Fruit fly (Drosophila melanogaster) whole organism, embryonic: ENCODE data around the gene Nin.

Experiments
- Asciz ChIP-seq: fragments of 200-800 bp; sonication (Bioruptor generic); optimal IDR thresholded peaks from 2 replicates; lab custom pipeline; 2017; ENCODE audit warnings: missing biosample characterization, mild to moderate bottlenecking, missing genetic modification characterization, missing genetic modification reagents
- Bgb ChIP-seq: fragments of 200-800 bp; sonication (Bioruptor generic); IDR thresholded peaks from 2 replicates; pipeline ENCODE4 v1.3.6; 2022; ENCODE audit warnings: missing biosample characterization, missing genetic modification characterization; ENCODE audit not compliant: partially characterized antibody
- C15 ChIP-seq: fragments of 200-800 bp; sonication (Bioruptor generic); IDR thresholded peaks from 3 replicates; pipeline ENCODE4 v1.3.6; 2022; ENCODE audit warnings: missing biosample characterization, missing genetic modification characterization
- CG11504 ChIP-seq: fragments of 200-800 bp; sonication (Bioruptor generic); optimal IDR thresholded peaks from 3 replicates; lab custom pipeline; 2019; ENCODE audit warnings: missing biosample characterization, mild to moderate bottlenecking, missing genetic modification characterization, moderate library complexity
- CG11696 ChIP-seq: fragments of 200-800 bp; sonication (Bioruptor generic); IDR thresholded peaks from 2 replicates; pipeline ENCODE4 v1.3.6; 2022; ENCODE audit warnings: missing biosample characterization, missing genetic modification characterization
- CG13624 ChIP-seq: fragments of 200-800 bp; sonication (Bioruptor generic); optimal IDR thresholded peaks from 2 replicates; lab custom pipeline; 2016; ENCODE audit warnings: missing biosample characterization, missing genetic modification characterization
- CG13894 ChIP-seq: fragments of 200-800 bp; sonication (Bioruptor generic); optimal IDR thresholded peaks from 3 replicates; lab custom pipeline; 2018; ENCODE audit warnings: missing biosample characterization, mild to moderate bottlenecking, missing genetic modification characterization, moderate library complexity
- CG15479 ChIP-seq: fragments of 200-800 bp; sonication (Bioruptor generic); optimal IDR thresholded peaks from 3 replicates; lab custom pipeline; 2019; ENCODE audit warnings: missing biosample characterization, mild to moderate bottlenecking, missing genetic modification characterization, moderate library complexity
- CG15601 ChIP-seq: fragments of 200-800 bp; sonication (Bioruptor generic); optimal IDR thresholded peaks from 3 replicates; lab custom pipeline; 2019; ENCODE audit warnings: missing biosample characterization, mild to moderate bottlenecking, missing genetic modification characterization, moderate library complexity
- CG15696 ChIP-seq: fragments of 200-800 bp; sonication (Bioruptor generic); optimal IDR thresholded peaks from 2 replicates; lab custom pipeline; 2019; ENCODE audit warnings: missing biosample characterization, mild to moderate bottlenecking, missing genetic modification characterization, moderate library complexity
- CG1603 ChIP-seq: fragments of 200-800 bp; sonication (Bioruptor generic); optimal IDR thresholded peaks from 2 replicates; lab custom pipeline; 2019; ENCODE audit warnings: missing biosample characterization, mild to moderate bottlenecking, missing genetic modification characterization, moderate library complexity
- CG16779 ChIP-seq: fragments of 200-800 bp; sonication (Bioruptor generic); IDR thresholded peaks from 2 replicates; pipeline ENCODE4 v1.3.6; 2022; ENCODE audit warnings: missing biosample characterization, missing genetic modification characterization
- CG17802 ChIP-seq: fragments of 200-800 bp; sonication (Bioruptor generic); optimal IDR thresholded peaks from 2 replicates; lab custom pipeline; 2018; ENCODE audit warnings: missing biosample characterization, mild to moderate bottlenecking, missing genetic modification characterization, moderate library complexity
- CG18599 ChIP-seq: fragments of 200-800 bp; sonication (Bioruptor generic); optimal IDR thresholded peaks from 3 replicates; lab custom pipeline; 2017; ENCODE audit warnings: missing biosample characterization, missing genetic modification characterization, mild to moderate bottlenecking, moderate library complexity, missing genetic modification reagents
- CG18619 ChIP-seq: fragments of 200-800 bp; sonication (Bioruptor generic); optimal IDR thresholded peaks from 3 replicates; lab custom pipeline; 2017; ENCODE audit warnings: missing biosample characterization, mild to moderate bottlenecking, missing genetic modification characterization
- CG2889 ChIP-seq: fragments of 200-800 bp; sonication (Bioruptor generic); IDR thresholded peaks from 3 replicates; pipeline ENCODE4 v1.3.6; 2022; ENCODE audit warnings: missing biosample characterization, missing genetic modification characterization
- CG32772 ChIP-seq: fragments of 200-800 bp; sonication (Bioruptor generic); IDR thresholded peaks from 2 replicates; pipeline ENCODE4 v1.3.6; 2022; ENCODE audit warnings: missing biosample characterization, missing genetic modification characterization
- CG4328 ChIP-seq: fragments of 200-800 bp; sonication (Bioruptor generic); optimal IDR thresholded peaks from 3 replicates; lab custom pipeline; 2017; ENCODE audit warnings: missing biosample characterization, missing genetic modification reagents, missing genetic modification characterization
- CG4617 ChIP-seq: fragments of 200-800 bp; sonication (Bioruptor generic); optimal IDR thresholded peaks from 3 replicates; lab custom pipeline; 2016; ENCODE audit warnings: missing biosample characterization, missing genetic modification characterization, borderline replicate concordance
- CG4730 ChIP-seq: fragments of 200-800 bp; sonication (Bioruptor generic); IDR thresholded peaks from 2 replicates; pipeline ENCODE4 v1.3.6; 2022; ENCODE audit warnings: missing biosample characterization, missing genetic modification characterization
- CG6791 ChIP-seq: fragments of 200-800 bp; sonication (Bioruptor generic); IDR thresholded peaks from 3 replicates; pipeline ENCODE4 v1.3.6; 2022; ENCODE audit warnings: missing biosample characterization, missing genetic modification characterization; ENCODE audit not compliant: partially characterized antibody
- CG7357 ChIP-seq: fragments of 200-800 bp; sonication (Bioruptor generic); IDR thresholded peaks from 3 replicates; pipeline ENCODE4 v1.3.6; 2022; ENCODE audit warnings: missing biosample characterization, missing genetic modification characterization
- CG7372 ChIP-seq: fragments of 200-800 bp; sonication (Bioruptor generic); IDR thresholded peaks from 2 replicates; pipeline ENCODE4 v1.3.6; 2022; ENCODE audit warnings: missing biosample characterization, missing genetic modification characterization
- CG8281 ChIP-seq: fragments of 200-800 bp; sonication (Bioruptor generic); optimal IDR thresholded peaks from 2 replicates; lab custom pipeline; 2018; ENCODE audit warnings: missing biosample characterization, mild to moderate bottlenecking, missing genetic modification characterization, moderate library complexity
- CrebB ChIP-seq: fragments of 200-800 bp; sonication (Bioruptor generic); optimal IDR thresholded peaks from 3 replicates; lab custom pipeline; 2018; ENCODE audit warnings: missing biosample characterization, mild to moderate bottlenecking, missing genetic modification characterization
- Fer2 ChIP-seq: fragments of 200-800 bp; sonication (Bioruptor generic); optimal IDR thresholded peaks from 2 replicates; lab custom pipeline; 2018; ENCODE audit warnings: missing biosample characterization, mild to moderate bottlenecking, missing genetic modification characterization, moderate library complexity
- H2.0 ChIP-seq: fragments of 200-800 bp; sonication (Bioruptor generic); IDR thresholded peaks from 2 replicates; pipeline ENCODE4 v1.3.6; 2022; ENCODE audit warnings: missing biosample characterization, missing genetic modification characterization
- Hsf ChIP-seq: fragments of 200-800 bp; sonication (Bioruptor generic); optimal IDR thresholded peaks from 3 replicates; lab custom pipeline; 2016; ENCODE audit warnings: missing biosample characterization, missing genetic modification characterization
- MTF-1 ChIP-seq: fragments of 200-800 bp; sonication (Bioruptor generic); optimal IDR thresholded peaks from 2 replicates; lab custom pipeline; 2018; ENCODE audit warnings: missing biosample characterization, mild to moderate bottlenecking, missing genetic modification characterization, borderline replicate concordance
- Oaz ChIP-seq: fragments of 200-800 bp; sonication (Bioruptor generic); IDR thresholded peaks from 2 replicates; pipeline ENCODE4 v1.3.6; 2022; ENCODE audit warnings: missing biosample characterization, missing genetic modification characterization
- Ravus ChIP-seq: fragments of 200-800 bp; sonication (Bioruptor generic); IDR thresholded peaks from 2 replicates; pipeline ENCODE4 v1.3.6; 2022; ENCODE audit warnings: missing biosample characterization, missing genetic modification characterization
- bcd ChIP-seq: fragments of 200-800 bp; sonication (Bioruptor generic); optimal IDR thresholded peaks from 2 replicates; lab custom pipeline; 2017; ENCODE audit warnings: missing biosample characterization, mild to moderate bottlenecking, missing genetic modification characterization
- cato ChIP-seq: fragments of 200-800 bp; sonication (Bioruptor generic); optimal IDR thresholded peaks from 2 replicates; lab custom pipeline; 2016; ENCODE audit warnings: missing biosample characterization, missing genetic modification characterization, borderline replicate concordance
- da ChIP-seq: fragments of 200-800 bp; sonication (Bioruptor generic); optimal IDR thresholded peaks from 2 replicates; lab custom pipeline; 2016; ENCODE audit warnings: missing biosample characterization, missing genetic modification characterization
- dati ChIP-seq: fragments of 200-800 bp; sonication (Bioruptor generic); IDR thresholded peaks from 2 replicates; pipeline ENCODE4 v1.3.6; 2022; ENCODE audit warnings: missing biosample characterization, missing genetic modification characterization
- emc ChIP-seq: fragments of 200-800 bp; sonication (Bioruptor generic); optimal IDR thresholded peaks from 2 replicates; lab custom pipeline; 2016; ENCODE audit warnings: missing biosample characterization, missing genetic modification characterization
- fd3F ChIP-seq: fragments of 200-800 bp; sonication (Bioruptor generic); optimal IDR thresholded peaks from 2 replicates; lab custom pipeline; 2018; ENCODE audit warnings: missing biosample characterization, mild to moderate bottlenecking, missing genetic modification characterization, moderate library complexity
- jumu ChIP-seq: fragments of 200-800 bp; sonication (Bioruptor generic); optimal IDR thresholded peaks from 3 replicates; lab custom pipeline; 2016; ENCODE audit warnings: missing biosample characterization, missing genetic modification characterization
- onecut ChIP-seq: fragments of 200-800 bp; sonication (Bioruptor generic); IDR thresholded peaks from 2 replicates; pipeline ENCODE4 v1.3.6; 2022; ENCODE audit warnings: missing biosample characterization, missing genetic modification characterization
- org-1 ChIP-seq: fragments of 200-800 bp; sonication (Bioruptor generic); optimal IDR thresholded peaks from 2 replicates; lab custom pipeline; 2017; ENCODE audit warnings: missing biosample characterization, missing genetic modification characterization
- otp ChIP-seq: fragments of 200-800 bp; sonication (Bioruptor generic); IDR thresholded peaks from 3 replicates; pipeline ENCODE4, ENCODE4 v1.3.6; 2022; ENCODE audit warnings: missing biosample characterization, missing genetic modification characterization
- rib ChIP-seq: fragments of 200-800 bp; sonication (Bioruptor generic); IDR thresholded peaks from 2 replicates; pipeline ENCODE4 v1.3.6; 2022; ENCODE audit warnings: missing biosample characterization, missing genetic modification characterization
- seq ChIP-seq: fragments of 200-800 bp; sonication (Bioruptor generic); IDR thresholded peaks from 2 replicates; pipeline ENCODE4 v1.3.6; 2022; ENCODE audit warnings: missing biosample characterization, missing genetic modification characterization
- slp2 ChIP-seq: fragments of 200-800 bp; sonication (Bioruptor generic); optimal IDR thresholded peaks from 2 replicates; lab custom pipeline; 2016; ENCODE audit warnings: missing biosample characterization, missing genetic modification characterization
- ssp ChIP-seq: fragments of 200-800 bp; sonication (Bioruptor generic); IDR thresholded peaks from 2 replicates; pipeline ENCODE4 v1.3.6; 2022; ENCODE audit warnings: missing biosample characterization, missing genetic modification characterization
- sug ChIP-seq: fragments of 200-800 bp; optimal IDR thresholded peaks from 2 replicates; lab custom pipeline; 2019; ENCODE audit warnings: missing biosample characterization, mild to moderate bottlenecking, missing genetic modification characterization, moderate library complexity
- twi ChIP-seq: fragments of 200-800 bp; optimal IDR thresholded peaks from 2 replicates; lab custom pipeline; 2019; ENCODE audit warnings: missing biosample characterization, mild to moderate bottlenecking, missing genetic modification characterization, moderate library complexity
- usp ChIP-seq: fragments of >200 bp; optimal IDR thresholded peaks from 2 replicates; lab custom pipeline; 2017; ENCODE audit warnings: missing biosample characterization, missing genetic modification characterization
- vfl ChIP-seq: fragments of 200-800 bp; sonication (Bioruptor generic); optimal IDR thresholded peaks from 2 replicates; lab custom pipeline; 2016; ENCODE audit warnings: missing biosample characterization, missing genetic modification characterization
- vnd ChIP-seq: fragments of 200-800 bp; sonication (Bioruptor generic); IDR thresholded peaks from 3 replicates; pipeline ENCODE4 v1.3.6; 2022; ENCODE audit warnings: missing biosample characterization, missing genetic modification characterization; ENCODE audit not compliant: partially characterized antibody

The Nin gene

DNA sequence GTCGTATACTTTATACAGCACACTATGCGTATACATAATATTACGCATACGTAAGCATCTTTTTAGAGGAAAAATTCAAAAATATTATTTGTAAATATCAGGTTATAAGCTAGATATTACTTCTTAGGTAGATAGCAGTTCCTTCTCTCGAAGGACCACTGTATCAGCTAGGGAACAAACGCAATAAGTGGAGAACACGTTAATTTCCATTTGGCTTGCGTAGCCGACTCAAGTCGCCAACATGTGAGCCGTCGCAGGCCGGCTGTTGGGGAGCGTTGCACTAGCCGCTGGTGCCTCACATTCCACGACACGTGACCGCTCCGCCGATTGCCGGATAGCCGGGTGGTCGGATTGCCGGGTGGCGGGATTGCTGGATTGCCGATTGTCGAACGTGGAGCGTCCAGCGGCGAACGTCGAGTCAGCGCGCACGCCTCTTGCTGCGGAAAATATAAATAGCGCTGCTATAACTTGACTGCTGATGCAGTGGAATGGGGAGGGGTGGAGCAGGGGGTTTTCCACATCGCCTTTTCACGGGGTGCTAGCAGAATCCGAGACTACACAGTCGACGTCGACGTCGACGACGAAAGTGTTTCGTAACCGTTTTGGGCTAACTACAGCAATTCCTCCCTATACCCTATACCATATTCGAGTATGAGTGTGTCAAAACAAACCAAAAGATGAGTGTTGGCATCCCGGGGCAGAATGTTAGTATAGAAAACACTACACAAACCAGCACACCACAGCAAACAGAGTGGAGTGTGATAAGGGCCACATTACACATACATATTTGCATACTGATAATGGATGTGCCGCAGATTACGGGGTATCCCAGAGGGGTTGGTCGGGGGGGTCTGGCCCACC is 24.9 kb upstream of the Nin start (continued):
- TF ChIP-seq vfl, result no peak
- TF ChIP-seq CG8281 (tag; lab: Kevin White, UChicago), result peak; percentile 97
- TF ChIP-seq Hsf (GFP tag; lab: Kevin White, UChicago), result no peak
- TF ChIP-seq cato (GFP tag; lab: Kevin White, UChicago), result no peak
- TF ChIP-seq H2.0, result no peak
- TF ChIP-seq usp (GFP tag; lab: Kevin White, UChicago), result no peak
- no peak for TF ChIP-seq CG11696 (GFP tag; lab: Robert Waterston, UW)
- peak; percentile 42 for TF ChIP-seq CG15601
- peak; percentile 45 for TF ChIP-seq MTF-1 (GFP tag; lab: Kevin White, UChicago)
- TF ChIP-seq da (GFP tag; lab: Kevin White, UChicago), result no peak
- peak; percentile 37 for TF ChIP-seq CG1603 (tag; lab: Kevin White, UChicago)
- peak; percentile 26 for TF ChIP-seq CG17802 (tag; lab: Kevin White, UChicago)
- TF ChIP-seq CG32772 (GFP tag; lab: Robert Waterston, UW), result no peak
- no peak for TF ChIP-seq vnd
- TF ChIP-seq CG7357 (GFP tag; lab: Robert Waterston, UW), result no peak
- TF ChIP-seq bcd (GFP tag; lab: Kevin White, UChicago), result peak; percentile 42
- no peak for TF ChIP-seq Fer2 (tag; lab: Kevin White, UChicago)
- no peak for TF ChIP-seq dati (GFP tag; lab: Robert Waterston, UW)
- no peak for TF ChIP-seq org-1 (GFP tag; lab: Kevin White, UChicago)
- no peak for TF ChIP-seq CG4730 (GFP tag; lab: Robert Waterston, UW)
- no peak for TF ChIP-seq slp2 (GFP tag; lab: Kevin White, UChicago)
- no peak for TF ChIP-seq CG4328
- TF ChIP-seq CG2889 (GFP tag; lab: Robert Waterston, UW), result no peak
- TF ChIP-seq CG13894, result no peak
- no peak for TF ChIP-seq CG6791 (GFP tag; lab: Robert Waterston, UW)
- no peak for TF ChIP-seq rib (GFP tag; lab: Robert Waterston, UW)
- TF ChIP-seq seq (GFP tag; lab: Robert Waterston, UW), result no peak
- TF ChIP-seq otp (GFP tag; lab: Robert Waterston, UW), result no peak
- TF ChIP-seq emc (GFP tag; lab: Kevin White, UChicago), result no peak
- no peak for TF ChIP-seq fd3F (GFP tag; lab: Kevin White, UChicago)
- TF ChIP-seq C15 (GFP tag; lab: Robert Waterston, UW), result no peak
- TF ChIP-seq CG15696 (tag; lab: Kevin White, UChicago), result no peak
- peak; percentile 38 for TF ChIP-seq CG18599 (GFP tag; lab: Kevin White, UChicago)
- TF ChIP-seq ssp (GFP tag; lab: Robert Waterston, UW), result no peak
- peak; percentile 4 for TF ChIP-seq sug
- no peak for TF ChIP-seq Oaz (GFP tag; lab: Robert Waterston, UW)
- TF ChIP-seq Ravus (GFP tag; lab: Robert Waterston, UW), result no peak
- no peak for TF ChIP-seq CG15479
- TF ChIP-seq CG13624, result no peak
- TF ChIP-seq Bgb, result no peak
- peak; percentile 21; the same call in 1 of the 2 replicates for TF ChIP-seq onecut
- no peak for TF ChIP-seq CG18619 (GFP tag; lab: Kevin White, UChicago)
- TF ChIP-seq CG11504 (tag; lab: Kevin White, UChicago), result peak; percentile 24
- TF ChIP-seq twi, result no peak
- no peak for TF ChIP-seq CrebB
- TF ChIP-seq CG16779 (GFP tag; lab: Robert Waterston, UW), result no peak
- peak; percentile 93 for TF ChIP-seq CG7372 (GFP tag; lab: Robert Waterston, UW)
- TF ChIP-seq jumu (GFP tag; lab: Kevin White, UChicago), result no peak
- TF ChIP-seq CG4617 (GFP tag; lab: Kevin White, UChicago), result no peak
- peak; percentile 37 for TF ChIP-seq Asciz (GFP tag; lab: Kevin White, UChicago)
